Fruit fly (Drosophila melanogaster): Measurements from ENCODE around the gene Naa40.
A peak's percentile ranks its signal among the peaks of the same experiment; 100 is the strongest.

Gene Naa40

dm6 chr3R:29736678-29737093 is 11.9 kb upstream of the Naa40 start, which contains the start of the genes CG7601 and CIA30 (continued):
- TF ChIP-seq CG1602 (GFP tag; optimal IDR thresholded peaks at IDR 0.05) = peak; percentile 98
- TF ChIP-seq scrt (GFP tag; optimal IDR thresholded peaks at IDR 0.05) = peak; percentile 94
- TF ChIP-seq CG17361 (GFP tag; IDR thresholded peaks at IDR 0.05) = peak; percentile 96
- TF ChIP-seq Jarid2 (GFP tag; optimal IDR thresholded peaks at IDR 0.05) = no peak
- TF ChIP-seq pan (optimal IDR thresholded peaks at IDR 0.05) = no peak
- peak in 1 of 2 experiments; percentile 100 for TF ChIP-seq pan (GFP tag; optimal IDR thresholded peaks at IDR 0.05 in 1 of 2, IDR thresholded peaks at IDR 0.05 in 1 of 2)
- TF ChIP-seq Lhr (GFP tag; optimal IDR thresholded peaks at IDR 0.05) = peak; percentile 89
- peak; percentile 100 for TF ChIP-seq tgo (GFP tag; IDR thresholded peaks at IDR 0.05)
- peak; percentile 100 for TF ChIP-seq sr (GFP tag; IDR thresholded peaks at IDR 0.05)
- peak; percentile 100 for TF ChIP-seq CG6272 (GFP tag; IDR thresholded peaks at IDR 0.05)
- peak; percentile 98 for TF ChIP-seq CG9609 (GFP tag; optimal IDR thresholded peaks at IDR 0.05)
- no peak for TF ChIP-seq sna (GFP tag; IDR thresholded peaks at IDR 0.05; ENCODE audit: partially characterized antibody)
- TF ChIP-seq PHDP (tag; optimal IDR thresholded peaks at IDR 0.05) = peak; percentile 96
- TF ChIP-seq D19A (tag; optimal IDR thresholded peaks at IDR 0.05) = peak; percentile 94
- TF ChIP-seq Dll (GFP tag; IDR thresholded peaks at IDR 0.05; ENCODE audit: partially characterized antibody) = peak; percentile 52; the same call in 2 of the 4 replicates
- TF ChIP-seq Bgb (GFP tag; IDR thresholded peaks at IDR 0.05; ENCODE audit: partially characterized antibody) = peak; percentile 33; the same call in 1 of the 2 replicates
- peak; percentile 100 for TF ChIP-seq GATAe (GFP tag; conservative IDR thresholded peaks at IDR 0.05)
- TF ChIP-seq mirr (GFP tag; optimal IDR thresholded peaks at IDR 0.05) = peak; percentile 99
- peak; percentile 98 for TF ChIP-seq vfl (GFP tag; optimal IDR thresholded peaks at IDR 0.05)
- TF ChIP-seq CG11695 (GFP tag; IDR thresholded peaks at IDR 0.05) = peak; percentile 100
- peak; percentile 98 for TF ChIP-seq pho (GFP tag; optimal IDR thresholded peaks at IDR 0.05)
- TF ChIP-seq Doc2 (GFP tag; IDR thresholded peaks at IDR 0.05) = peak; percentile 100
- peak; percentile 81 for TF ChIP-seq Nf-YB (GFP tag; optimal IDR thresholded peaks at IDR 0.05)
- TF ChIP-seq CG12769 (tag; optimal IDR thresholded peaks at IDR 0.05) = peak; percentile 21
- peak; percentile 100 for TF ChIP-seq CG8765 (GFP tag; IDR thresholded peaks at IDR 0.05)
- TF ChIP-seq nmo (GFP tag; optimal IDR thresholded peaks at IDR 0.05) = peak; percentile 99
- peak; percentile 97 for TF ChIP-seq Fer1 (GFP tag; optimal IDR thresholded peaks at IDR 0.05)
- peak; percentile 100 for TF ChIP-seq Atf6 (GFP tag; IDR thresholded peaks at IDR 0.05)
- peak; percentile 100 for TF ChIP-seq CG2199 (GFP tag; IDR thresholded peaks at IDR 0.05)
- TF ChIP-seq Dref (GFP tag; IDR thresholded peaks at IDR 0.05) = peak; percentile 61
- TF ChIP-seq zen (tag; optimal IDR thresholded peaks at IDR 0.05) = peak; percentile 99
- TF ChIP-seq crp (GFP tag; optimal IDR thresholded peaks at IDR 0.05) = peak; percentile 85 to 97
- peak; percentile 94 for TF ChIP-seq ash1 (GFP tag; optimal IDR thresholded peaks at IDR 0.05)
- TF ChIP-seq Sry-δ (GFP tag; optimal IDR thresholded peaks at IDR 0.05) = peak; percentile 82
- peak; percentile 47 for TF ChIP-seq Kr (GFP tag; optimal IDR thresholded peaks at IDR 0.05)
- TF ChIP-seq pita (GFP tag; optimal IDR thresholded peaks at IDR 0.05) = no peak
- TF ChIP-seq CG10462 (GFP tag; optimal IDR thresholded peaks at IDR 0.05) = peak; percentile 95
- peak; percentile 92 for TF ChIP-seq CG14965 (GFP tag; optimal IDR thresholded peaks at IDR 0.05; ENCODE audit: borderline replicate concordance)
- TF ChIP-seq Atf-2 (GFP tag; optimal IDR thresholded peaks at IDR 0.05) = peak; percentile 98
- TF ChIP-seq sens (GFP tag) = peak; percentile 100
- peak; percentile 99 for TF ChIP-seq CG8290 (GFP tag; optimal IDR thresholded peaks at IDR 0.05)
- TF ChIP-seq CG8290 (tag; optimal IDR thresholded peaks at IDR 0.05) = peak in 1 of 2 experiments; percentile 67
- TF ChIP-seq CG6791 (GFP tag; IDR thresholded peaks at IDR 0.05; ENCODE audit: partially characterized antibody) = no peak
- TF ChIP-seq D (optimal IDR thresholded peaks at IDR 0.05) = no peak
- TF ChIP-seq D (GFP tag; optimal IDR thresholded peaks at IDR 0.05) = peak; percentile 97
- peak; percentile 85 for TF ChIP-seq CG18011 (GFP tag; optimal IDR thresholded peaks at IDR 0.05)
- peak; percentile 100 for TF ChIP-seq vvl (GFP tag; IDR thresholded peaks at IDR 0.05)
- TF ChIP-seq stwl (tag; optimal IDR thresholded peaks at IDR 0.05) = peak; percentile 65
- peak; percentile 95 for TF ChIP-seq nerfin-1 (tag; optimal IDR thresholded peaks at IDR 0.05)
- peak; percentile 84 for TF ChIP-seq CG7928 (GFP tag; optimal IDR thresholded peaks at IDR 0.05)
- TF ChIP-seq ind (GFP tag; optimal IDR thresholded peaks at IDR 0.05) = peak; percentile 100
